Fruit fly (Drosophila melanogaster): ENCODE data around the gene CG15731.
A peak's percentile ranks its signal among the peaks of the same experiment; 100 is the strongest.

Gene CG15731

dm6 chrX:12454358-12454757, 3.2 kb downstream of the CG15731 start, which contains the start of gene CG15927 (continued):
- TF ChIP-seq lov (optimal IDR thresholded peaks at IDR 0.05) (no peak), lov (GFP tag; IDR thresholded peaks at IDR 0.05) (0 out of 3 replicates have a peak, but pooled peaks have one; percentile 17), sc (optimal IDR thresholded peaks at IDR 0.05) (no peak), sc (GFP tag; optimal IDR thresholded peaks at IDR 0.05) (peak; percentile 44), tap (tag; optimal IDR thresholded peaks at IDR 0.05) (peak; percentile 60), kay (GFP tag; optimal IDR thresholded peaks at IDR 0.05) (peak; percentile 27), CG16863 (GFP tag; optimal IDR thresholded peaks at IDR 0.05) (peak; percentile 36), CG17912 (GFP tag; optimal IDR thresholded peaks at IDR 0.05) (no peak), E2f1 (GFP tag; IDR thresholded peaks at IDR 0.05) (no peak), CG11093 (GFP tag; IDR thresholded peaks at IDR 0.05) (no peak), Dad (GFP tag; optimal IDR thresholded peaks at IDR 0.05) (no peak), CG10959 (GFP tag; IDR thresholded peaks at IDR 0.05) (peak; percentile 64), CG15601 (tag; optimal IDR thresholded peaks at IDR 0.05) (peak; percentile 79), CG1603 (tag; optimal IDR thresholded peaks at IDR 0.05) (peak; percentile 45), caup (GFP tag; optimal IDR thresholded peaks at IDR 0.05; ENCODE audit: severe bottlenecking) (peak; percentile 12), grau (tag; optimal IDR thresholded peaks at IDR 0.05) (peak; percentile 50), Stat92E (GFP tag; optimal IDR thresholded peaks at IDR 0.05) (no peak), stc (GFP tag; IDR thresholded peaks at IDR 0.05) (no peak), CG30431 (GFP tag; optimal IDR thresholded peaks at IDR 0.05) (no peak), CG10366 (GFP tag; IDR thresholded peaks at IDR 0.05) (peak; percentile 69), Adf1 (GFP tag; IDR thresholded peaks at IDR 0.05) (no peak), pros (GFP tag; optimal IDR thresholded peaks at IDR 0.05) (no peak), CG7556 (GFP tag; optimal IDR thresholded peaks at IDR 0.05) (peak; percentile 35), slp2 (GFP tag; optimal IDR thresholded peaks at IDR 0.05) (peak; percentile 41), sob (GFP tag; IDR thresholded peaks at IDR 0.05) (no peak), CG10654 (GFP tag; optimal IDR thresholded peaks at IDR 0.05) (no peak), tup (GFP tag; optimal IDR thresholded peaks at IDR 0.05) (no peak), cas (GFP tag; IDR thresholded peaks at IDR 0.05) (no peak), twi (tag; optimal IDR thresholded peaks at IDR 0.05) (no peak), CG17802 (tag; optimal IDR thresholded peaks at IDR 0.05) (peak; percentile 15), zfh2 (GFP tag; optimal IDR thresholded peaks at IDR 0.05) (no peak), nom (GFP tag; optimal IDR thresholded peaks at IDR 0.05) (no peak), ci (GFP tag; IDR thresholded peaks at IDR 0.05) (peak; percentile 96), kni (GFP tag; optimal IDR thresholded peaks at IDR 0.05) (no peak), ERR (GFP tag; optimal IDR thresholded peaks at IDR 0.05) (peak; percentile 14), Atf6 (GFP tag; IDR thresholded peaks at IDR 0.05) (peak; percentile 63; the same call in 1 of the 2 replicates), CG6765 (GFP tag; optimal IDR thresholded peaks at IDR 0.05) (no peak), crp (GFP tag; optimal IDR thresholded peaks at IDR 0.05) (no peak), CG17359 (tag; optimal IDR thresholded peaks at IDR 0.05) (peak; percentile 81), Ets97D (GFP tag; optimal IDR thresholded peaks at IDR 0.05) (no peak), D (optimal IDR thresholded peaks at IDR 0.05) (no peak), D (GFP tag; optimal IDR thresholded peaks at IDR 0.05) (peak; percentile 50), CG12744 (GFP tag; optimal IDR thresholded peaks at IDR 0.05) (no peak), dysf (GFP tag; IDR thresholded peaks at IDR 0.05) (no peak), Poxn (GFP tag; IDR thresholded peaks at IDR 0.05) (no peak), Six4 (GFP tag; optimal IDR thresholded peaks at IDR 0.05) (peak; percentile 32), CG12391 (tag; optimal IDR thresholded peaks at IDR 0.05) (peak; percentile 67), CG12071 (GFP tag; optimal IDR thresholded peaks at IDR 0.05) (peak; percentile 23), CG3847 (GFP tag; IDR thresholded peaks at IDR 0.05) (no peak), CG12104 (GFP tag; optimal IDR thresholded peaks at IDR 0.05) (no peak), Taf1 (GFP tag; IDR thresholded peaks at IDR 0.05) (no peak), danr (GFP tag; IDR thresholded peaks at IDR 0.05) (no peak)
